Fruit fly (Drosophila melanogaster): ENCODE results near the gene tnc.

Gene tnc

DNA sequence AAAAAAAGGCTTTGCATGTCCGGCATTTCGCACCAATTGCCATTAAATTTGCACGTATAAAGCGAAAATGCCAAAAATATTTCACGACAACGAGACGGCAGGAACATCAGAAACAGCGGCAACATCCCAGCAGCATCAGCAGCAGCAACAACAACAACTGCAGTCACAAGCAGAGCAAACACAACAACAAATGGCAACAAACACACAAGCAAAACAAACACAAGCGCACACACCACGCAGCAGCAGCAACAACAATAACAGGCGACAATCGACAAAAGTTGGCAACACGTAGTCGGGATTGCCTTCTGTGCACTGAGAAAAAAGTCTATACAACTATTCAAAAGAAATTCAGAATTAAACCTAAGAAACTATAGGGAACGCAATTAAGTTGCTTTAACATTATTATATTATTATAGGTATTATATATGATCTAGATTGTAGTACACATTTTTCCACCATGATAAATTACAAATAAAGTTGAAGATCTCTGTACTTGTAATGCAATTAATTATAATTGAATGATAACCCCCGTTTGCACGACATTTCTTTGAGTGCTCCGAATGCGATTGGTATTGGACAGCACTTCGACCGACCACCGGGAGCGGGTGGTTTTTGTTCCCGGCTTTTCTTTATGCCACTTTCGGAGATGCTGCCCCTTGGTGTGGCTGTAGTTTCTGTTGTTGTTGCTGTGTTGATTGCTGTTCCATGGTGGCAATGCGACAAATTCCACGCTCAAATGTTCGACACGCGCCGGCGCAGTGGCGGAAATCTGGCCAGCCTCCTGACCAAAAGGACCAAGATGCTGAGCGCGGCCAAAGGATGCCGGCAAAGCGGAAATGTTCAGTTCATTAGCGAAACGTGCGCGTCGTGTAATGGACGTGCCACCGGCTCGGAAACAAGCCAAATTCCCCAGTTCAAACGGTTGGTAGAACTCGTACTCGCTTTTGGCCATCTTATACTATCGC is at the start of gene tnc:
TSS of gene tnc (plus strand) at position 848 of the 965 bp plus-strand sequence.
- no peak for TF ChIP-seq noc (tag; optimal IDR thresholded peaks at IDR 0.05)

DNA sequence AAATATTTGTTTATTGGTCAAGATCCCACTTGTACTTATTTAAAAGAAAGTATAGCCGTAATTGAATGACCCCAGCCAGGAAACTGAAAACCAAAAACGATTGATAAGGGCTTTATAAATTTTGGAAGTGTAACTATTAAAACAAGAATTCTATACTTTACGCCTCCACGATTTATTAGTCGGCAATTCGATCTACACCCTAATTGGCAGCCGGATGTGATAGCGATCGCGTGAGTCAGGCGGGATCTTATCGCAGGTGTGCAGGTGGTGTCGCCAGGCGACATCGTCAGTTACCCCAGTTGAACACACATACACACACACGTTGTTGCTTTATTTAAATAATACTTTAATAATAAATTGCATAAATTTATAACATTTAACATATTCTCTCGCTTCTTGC is 49.6 kb upstream of the tnc start:
- TF ChIP-seq noc (tag; optimal IDR thresholded peaks at IDR 0.05) = peak; percentile 14

DNA sequence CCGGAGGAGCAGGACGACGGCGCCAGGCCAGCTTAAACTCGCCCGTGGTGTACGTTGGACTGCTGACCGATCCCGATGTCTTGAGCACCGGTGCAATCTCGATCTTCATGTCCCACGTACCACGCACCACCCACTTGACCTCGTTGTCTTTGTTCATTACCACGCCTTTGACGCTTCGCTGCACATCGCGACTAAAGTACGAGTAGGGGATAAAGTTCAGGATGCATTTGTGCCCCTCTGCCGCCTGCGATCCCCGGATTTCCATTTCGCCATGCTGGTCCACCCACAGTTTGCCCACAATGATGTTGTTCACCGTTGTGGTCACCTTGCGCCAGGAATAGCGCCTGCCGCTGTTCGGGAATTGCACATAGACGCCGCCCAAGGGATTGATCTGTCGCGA is 48.4 kb upstream of the tnc start:
- TF ChIP-seq noc (tag; optimal IDR thresholded peaks at IDR 0.05) = no peak

- TF ChIP-seq noc (tag; optimal IDR thresholded peaks at IDR 0.05) = peak; percentile 2
Measured at dm6 chr3R:24938049-24938448, 46.1 kb upstream of the tnc start, which contains the start of gene Osbp. Osbp (minus strand) TSS chr3R:24938222.

DNA sequence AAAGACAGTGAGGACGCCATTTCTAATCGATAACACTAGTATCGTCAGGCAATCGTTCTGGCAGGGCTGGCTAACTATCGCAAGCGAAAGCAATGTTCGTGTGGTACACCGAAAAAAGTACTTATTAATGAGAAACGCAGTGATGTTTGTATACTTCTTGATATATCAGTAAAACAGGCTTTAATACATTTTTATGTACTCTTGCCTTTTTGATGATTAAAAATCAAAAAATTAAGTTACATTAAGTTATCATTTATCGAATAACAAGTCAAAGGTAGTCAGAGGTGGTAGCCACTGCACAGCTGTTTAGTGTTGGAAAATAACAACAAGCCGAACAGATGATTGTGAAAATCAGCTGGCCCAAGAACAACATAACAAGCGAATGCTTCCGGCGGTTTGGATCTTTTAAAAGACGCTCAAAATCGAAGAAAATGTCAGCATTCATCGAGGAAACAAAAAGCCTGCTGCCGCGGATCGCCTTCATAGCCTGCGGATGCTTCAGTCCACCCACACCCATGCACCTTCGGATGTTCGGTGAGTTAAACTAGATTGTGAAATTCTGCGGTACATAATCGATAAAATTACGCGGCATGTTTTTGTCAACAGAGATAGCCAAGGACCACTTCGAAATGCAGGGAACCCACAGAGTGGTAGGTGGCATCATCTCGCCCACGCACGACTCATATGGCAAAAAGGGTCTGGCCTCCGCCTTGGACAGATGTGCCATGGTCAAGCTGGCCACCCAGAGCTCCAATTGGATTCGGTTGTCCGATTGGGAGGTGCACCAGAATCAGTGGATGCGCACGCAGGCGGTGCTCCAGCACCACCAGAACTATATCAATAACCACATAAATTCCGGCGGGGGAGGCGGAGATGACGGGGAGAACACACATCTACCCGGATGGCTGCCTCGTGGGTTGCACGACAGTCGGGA is 39.0 kb upstream of the tnc start, which contains the start of the genes ssh and Nmnat:
TSS of gene ssh (minus strand) at position 37 of the 934 bp plus-strand sequence.
TSS of gene Nmnat (plus strand) at position 318 of the 934 bp plus-strand sequence.
- peak; percentile 59 for TF ChIP-seq noc (tag; optimal IDR thresholded peaks at IDR 0.05)

dm6 chr3R:24947332-24947731 is 36.9 kb upstream of the tnc start, which contains the start of gene mah:
mah (plus strand) TSS chr3R:24947632.
- no peak for TF ChIP-seq noc (tag; optimal IDR thresholded peaks at IDR 0.05)

- no peak for TF ChIP-seq noc (tag; optimal IDR thresholded peaks at IDR 0.05)
Measured at dm6 chr3R:24953152-24953551, 31.0 kb upstream of the tnc start.

dm6 chr3R:24962470-24962869 is 21.7 kb upstream of the tnc start:
- TF ChIP-seq noc (tag; optimal IDR thresholded peaks at IDR 0.05) = peak; percentile 87

DNA sequence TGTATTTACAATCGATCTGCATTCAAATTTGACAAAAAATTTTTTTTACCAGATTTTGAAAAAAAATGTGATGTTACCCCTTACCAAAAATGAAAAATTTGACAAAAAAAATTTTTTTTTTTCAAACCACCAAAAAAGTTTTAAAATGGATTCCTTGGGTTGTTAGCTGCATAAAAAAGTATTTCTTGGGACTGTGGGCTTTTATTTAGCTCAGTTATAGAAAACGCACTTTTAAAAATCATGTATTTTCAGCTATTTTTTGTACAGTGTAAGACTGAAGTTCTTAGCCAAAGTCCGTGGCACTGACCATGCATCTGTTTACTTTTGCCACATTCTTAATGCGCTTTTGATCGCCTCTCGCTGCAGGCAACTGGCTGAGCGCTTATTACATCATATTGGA is 18.8 kb upstream of the tnc start:
- no peak for TF ChIP-seq noc (tag; optimal IDR thresholded peaks at IDR 0.05)

DNA sequence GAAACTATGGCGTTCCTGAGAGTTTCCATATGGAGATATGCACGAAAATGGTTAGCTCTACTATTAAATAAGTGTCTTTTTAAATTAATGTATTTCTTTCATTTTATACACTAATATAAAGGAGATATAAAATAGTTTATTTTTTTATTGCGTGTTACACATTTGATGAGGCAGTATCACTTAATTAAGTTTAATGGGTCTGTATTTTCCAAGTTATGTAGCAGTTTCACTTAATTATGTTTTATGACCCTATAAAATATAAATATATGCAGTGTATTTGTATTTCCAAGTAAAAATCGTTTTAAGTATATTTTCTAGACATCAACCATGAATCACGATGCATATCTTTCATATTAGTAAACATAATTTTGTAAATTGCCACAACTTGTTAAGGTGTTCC is 17.6 kb upstream of the tnc start:
- no peak for TF ChIP-seq noc (tag; optimal IDR thresholded peaks at IDR 0.05)

DNA sequence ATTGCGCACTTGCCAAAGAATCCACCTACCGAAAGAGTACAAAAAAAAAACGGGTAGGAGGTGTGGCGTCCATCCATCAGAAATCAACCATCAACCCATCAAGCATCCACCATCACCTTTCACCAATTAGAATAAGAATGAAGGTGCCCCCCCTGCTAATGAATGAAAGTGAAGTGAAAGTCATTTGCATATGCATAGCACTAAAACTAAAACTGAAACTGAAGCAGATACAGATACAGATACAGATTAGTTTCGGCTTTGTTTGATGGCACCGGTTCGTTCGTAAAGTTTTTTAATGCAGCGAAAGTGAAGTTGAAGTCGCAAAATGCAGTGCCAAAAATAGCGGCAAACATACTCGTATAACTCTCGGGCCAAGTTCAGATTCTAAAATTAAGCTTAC is 16.2 kb upstream of the tnc start:
- TF ChIP-seq noc (tag; optimal IDR thresholded peaks at IDR 0.05) = no peak

DNA sequence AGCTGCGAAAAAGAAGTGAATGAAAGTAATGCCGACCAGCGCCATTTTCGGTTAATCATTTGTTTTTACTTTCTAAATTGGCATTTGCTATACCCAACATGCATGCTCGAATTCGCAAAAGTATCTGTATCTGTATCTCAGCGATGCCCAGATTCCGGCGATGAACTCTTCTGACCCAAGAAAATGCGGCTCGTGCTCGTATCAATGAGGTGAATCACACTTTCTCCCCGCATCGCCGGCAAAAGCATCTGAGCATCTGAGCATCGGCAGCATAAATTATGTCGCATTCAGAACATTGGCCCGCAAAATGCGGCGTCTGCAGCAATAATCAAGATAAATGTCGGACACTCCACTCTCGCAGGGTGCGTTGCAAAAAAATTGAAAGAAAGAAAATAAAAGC is 15.3 kb upstream of the tnc start:
- no peak for TF ChIP-seq noc (tag; optimal IDR thresholded peaks at IDR 0.05)

DNA sequence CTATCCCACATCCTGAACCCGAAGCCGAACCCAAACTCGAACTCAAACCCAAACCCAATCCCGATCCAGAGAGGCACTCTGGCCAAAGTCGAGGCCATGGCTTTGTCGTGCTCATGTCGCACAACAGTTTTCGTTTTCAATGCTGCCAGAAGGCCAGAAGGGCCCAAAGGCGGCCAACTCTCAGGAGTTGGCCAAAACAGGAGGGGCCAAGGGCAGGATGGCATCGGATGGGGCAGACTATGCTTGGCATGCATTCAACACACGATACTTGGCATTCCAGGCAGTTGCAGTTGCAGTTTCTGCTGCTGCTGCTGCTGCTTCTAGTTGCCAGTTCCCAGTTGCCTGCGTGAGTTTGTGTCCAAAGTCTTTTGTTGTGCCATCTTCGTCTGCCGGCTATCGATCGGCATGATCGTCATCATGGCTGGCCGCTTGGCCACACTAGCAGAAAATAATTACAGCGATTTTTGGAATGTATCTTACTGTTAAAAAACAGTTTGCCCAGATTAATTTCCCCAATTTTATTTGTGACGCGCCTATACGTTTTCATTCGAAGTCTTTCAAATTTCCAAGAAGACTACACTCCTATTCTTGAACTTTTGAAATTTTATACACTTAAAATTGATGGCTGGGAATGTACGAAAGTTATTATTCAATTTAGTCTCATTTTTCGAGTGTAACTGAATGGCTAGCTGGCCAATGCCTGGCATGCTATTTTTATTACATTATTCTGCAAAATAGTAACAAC is 13.7 kb upstream of the tnc start:
- TF ChIP-seq noc (tag; optimal IDR thresholded peaks at IDR 0.05) = no peak

dm6 chr3R:24974762-24975432 is 9.3 kb upstream of the tnc start:
- no peak for TF ChIP-seq noc (tag; optimal IDR thresholded peaks at IDR 0.05)

dm6 chr3R:24976144-24976543 is 8.0 kb upstream of the tnc start:
- no peak for TF ChIP-seq noc (tag; optimal IDR thresholded peaks at IDR 0.05)
